Fruit fly (Drosophila melanogaster): ENCODE data around the gene CG17726.

CG17726 gene

dm6 chr3R:11221437-11222230, 4.9 kb upstream of the CG17726 start, which contains the start of the genes CG6693 and RpL3 (continued):
- TF ChIP-seq CG9817 (tag; optimal IDR thresholded peaks at IDR 0.05): peak; percentile 20
- TF ChIP-seq CG7745 (tag; optimal IDR thresholded peaks at IDR 0.05): peak; percentile 39
- peak; percentile 77 for TF ChIP-seq Vsx1 (GFP tag; optimal IDR thresholded peaks at IDR 0.05)
- peak; percentile 82 for TF ChIP-seq Rfx (GFP tag; IDR thresholded peaks at IDR 0.05)
- no peak for TF ChIP-seq CG1832 (GFP tag; optimal IDR thresholded peaks at IDR 0.05)
- TF ChIP-seq Abd-B (GFP tag; optimal IDR thresholded peaks at IDR 0.05): no peak
- peak; percentile 50 for TF ChIP-seq Mad (GFP tag; optimal IDR thresholded peaks at IDR 0.05)
- TF ChIP-seq Xrp1 (GFP tag; IDR thresholded peaks at IDR 0.05): peak; percentile 44
- TF ChIP-seq ERR (GFP tag; optimal IDR thresholded peaks at IDR 0.05): peak; percentile 47
- TF ChIP-seq CG11093 (GFP tag; IDR thresholded peaks at IDR 0.05): no peak
- peak; percentile 96 for TF ChIP-seq CG10267 (tag; optimal IDR thresholded peaks at IDR 0.05)
- TF ChIP-seq CG17361 (GFP tag; IDR thresholded peaks at IDR 0.05): peak; percentile 78
- peak in 1 of 2 experiments; percentile 20 for TF ChIP-seq Hr78 (GFP tag; optimal IDR thresholded peaks at IDR 0.05)
- TF ChIP-seq TFAM (GFP tag; optimal IDR thresholded peaks at IDR 0.05): no peak
- TF ChIP-seq gfzf (GFP tag; optimal IDR thresholded peaks at IDR 0.05): peak; percentile 100
- peak; percentile 98 for TF ChIP-seq MESR4 (GFP tag; optimal IDR thresholded peaks at IDR 0.05)
- TF ChIP-seq CG8290 (GFP tag; optimal IDR thresholded peaks at IDR 0.05): peak; percentile 69
- TF ChIP-seq CG8290 (tag; optimal IDR thresholded peaks at IDR 0.05): peak; percentile 43 to 94
- TF ChIP-seq CG1792 (GFP tag; optimal IDR thresholded peaks at IDR 0.05): no peak
- TF ChIP-seq sqz (GFP tag; optimal IDR thresholded peaks at IDR 0.05): peak; percentile 87
- peak; percentile 88 for TF ChIP-seq CG10431 (GFP tag; optimal IDR thresholded peaks at IDR 0.05)
- TF ChIP-seq CG10147 (GFP tag; optimal IDR thresholded peaks at IDR 0.05): peak; percentile 12
- peak; percentile 63 to 66 for TF ChIP-seq bsh (GFP tag; optimal IDR thresholded peaks at IDR 0.05)
- peak; percentile 98 for TF ChIP-seq Ets97D (GFP tag; optimal IDR thresholded peaks at IDR 0.05)
- TF ChIP-seq CG4820 (GFP tag; optimal IDR thresholded peaks at IDR 0.05): peak; percentile 54
- peak; percentile 61 for TF ChIP-seq BEAF-32 (GFP tag; optimal IDR thresholded peaks at IDR 0.05)
- TF ChIP-seq corto (GFP tag; optimal IDR thresholded peaks at IDR 0.05): no peak
- TF ChIP-seq PHDP (tag; optimal IDR thresholded peaks at IDR 0.05): peak; percentile 86
- TF ChIP-seq mirr (GFP tag; optimal IDR thresholded peaks at IDR 0.05): peak; percentile 90
- peak; percentile 79 for TF ChIP-seq Dp (GFP tag; optimal IDR thresholded peaks at IDR 0.05)
- peak; percentile 52; the same call in 1 of the 2 replicates for TF ChIP-seq wdn (GFP tag; IDR thresholded peaks at IDR 0.05)
- TF ChIP-seq CG9215 (GFP tag; IDR thresholded peaks at IDR 0.05): no peak
- TF ChIP-seq Hmr (GFP tag; optimal IDR thresholded peaks at IDR 0.05): peak; percentile 94
- TF ChIP-seq E2f2 (GFP tag; IDR thresholded peaks at IDR 0.05): peak; percentile 82
- TF ChIP-seq CG4617 (GFP tag; optimal IDR thresholded peaks at IDR 0.05; ENCODE audit: borderline replicate concordance): peak; percentile 50
- TF ChIP-seq CG17359 (tag; optimal IDR thresholded peaks at IDR 0.05): peak; percentile 84
- no peak for TF ChIP-seq Kr (GFP tag; optimal IDR thresholded peaks at IDR 0.05)
- no peak for TF ChIP-seq CG2889 (GFP tag; IDR thresholded peaks at IDR 0.05)
- no peak for TF ChIP-seq nerfin-2 (GFP tag; IDR thresholded peaks at IDR 0.05; ENCODE audit: partially characterized antibody)
- TF ChIP-seq Mrtf (GFP tag; IDR thresholded peaks at IDR 0.05): peak; percentile 51; the same call in 1 of the 3 replicates
- TF ChIP-seq CG7928 (GFP tag; optimal IDR thresholded peaks at IDR 0.05): peak; percentile 97
- TF ChIP-seq bab2 (GFP tag; optimal IDR thresholded peaks at IDR 0.05): peak; percentile 46
- TF ChIP-seq CG7786 (GFP tag; optimal IDR thresholded peaks at IDR 0.05): peak; percentile 24
- TF ChIP-seq Dad (GFP tag; optimal IDR thresholded peaks at IDR 0.05): peak; percentile 73
- TF ChIP-seq CG3407 (GFP tag; optimal IDR thresholded peaks at IDR 0.05): peak; percentile 73
- TF ChIP-seq CG6254 (GFP tag; optimal IDR thresholded peaks at IDR 0.05): peak; percentile 45
- TF ChIP-seq schlank (tag; optimal IDR thresholded peaks at IDR 0.05): peak; percentile 79
- TF ChIP-seq Oli (tag; optimal IDR thresholded peaks at IDR 0.05): peak; percentile 67

Measured in whole organism, embryonic.